Fruit fly (Drosophila melanogaster) whole organism, embryonic: ENCODE measurements around the gene CG46458.
A peak's percentile ranks its signal among the peaks of the same experiment; 100 is the strongest.

Experiments
- Antp ChIP-seq: fragments of 200-800 bp; sonication (Bioruptor generic); optimal IDR thresholded peaks from 3 replicates; lab custom pipeline; 2016; ENCODE audit warnings: missing biosample characterization, missing genetic modification characterization
- Awh ChIP-seq: fragments of 200-800 bp; sonication (Bioruptor generic); IDR thresholded peaks from 2 replicates; pipeline ENCODE4, ENCODE4 v1.3.6; 2022; ENCODE audit warnings: missing biosample characterization, missing genetic modification characterization
- Bdp1 ChIP-seq: fragments of 200-800 bp; sonication (Bioruptor generic); optimal IDR thresholded peaks from 3 replicates; lab custom pipeline; 2016; ENCODE audit warnings: missing biosample characterization, missing genetic modification characterization
- CG10431 ChIP-seq: fragments of 200-800 bp; sonication (Bioruptor generic); optimal IDR thresholded peaks from 3 replicates; lab custom pipeline; 2018; ENCODE audit warnings: missing biosample characterization, mild to moderate bottlenecking, missing genetic modification characterization
- CG15514 ChIP-seq: fragments of 200-800 bp; sonication (Bioruptor generic); optimal IDR thresholded peaks from 3 replicates; lab custom pipeline; 2017; ENCODE audit warnings: missing biosample characterization, missing genetic modification characterization, mild to moderate bottlenecking, moderate library complexity, missing genetic modification reagents
- CG15696 ChIP-seq: fragments of 200-800 bp; sonication (Bioruptor generic); optimal IDR thresholded peaks from 2 replicates; lab custom pipeline; 2019; ENCODE audit warnings: missing biosample characterization, mild to moderate bottlenecking, missing genetic modification characterization, moderate library complexity
- CG1602 ChIP-seq: fragments of 200-800 bp; sonication (Bioruptor generic); optimal IDR thresholded peaks from 3 replicates; lab custom pipeline; 2016; ENCODE audit warnings: missing biosample characterization, missing genetic modification characterization
- CG17385 ChIP-seq: fragments of 200-800 bp; sonication (Bioruptor generic); optimal IDR thresholded peaks from 3 replicates; lab custom pipeline; 2018; ENCODE audit warnings: missing biosample characterization, mild to moderate bottlenecking, missing genetic modification characterization
- CG1792 ChIP-seq: fragments of 200-800 bp; sonication (Bioruptor generic); optimal IDR thresholded peaks from 2 replicates; lab custom pipeline; 2016; ENCODE audit warnings: missing biosample characterization, missing genetic modification characterization
- CG18011 ChIP-seq: fragments of 200-800 bp; sonication (Bioruptor generic); optimal IDR thresholded peaks from 2 replicates; lab custom pipeline; 2017; ENCODE audit warnings: missing biosample characterization, missing genetic modification characterization, mild to moderate bottlenecking, moderate library complexity, missing genotype
- CG30403 ChIP-seq: fragments of 200-800 bp; sonication (Bioruptor generic); optimal IDR thresholded peaks from 3 replicates; lab custom pipeline; 2016; ENCODE audit warnings: missing biosample characterization, missing genetic modification characterization
- CG31365 ChIP-seq: fragments of 200-800 bp; sonication (Bioruptor generic); optimal IDR thresholded peaks from 2 replicates; lab custom pipeline; 2018; ENCODE audit warnings: missing biosample characterization, mild to moderate bottlenecking, missing genetic modification characterization
- CG3163 ChIP-seq: fragments of 200-800 bp; sonication (Bioruptor generic); optimal IDR thresholded peaks from 3 replicates; lab custom pipeline; 2016; ENCODE audit warnings: missing biosample characterization, missing genetic modification characterization
- CG32532 ChIP-seq: fragments of 200-800 bp; sonication (Bioruptor generic); IDR thresholded peaks from 2 replicates; pipeline ENCODE4 v1.3.6; 2022; ENCODE audit warnings: missing biosample characterization, missing genetic modification characterization
- CG33213 ChIP-seq: fragments of 200-800 bp; sonication (Bioruptor generic); optimal IDR thresholded peaks from 3 replicates; lab custom pipeline; 2016; ENCODE audit warnings: missing biosample characterization, missing genetic modification characterization
- CG42726 ChIP-seq: fragments of 200-800 bp; sonication (Bioruptor generic); IDR thresholded peaks from 2 replicates; pipeline ENCODE4 v1.3.6; 2022; ENCODE audit warnings: missing biosample characterization, missing genetic modification characterization; ENCODE audit not compliant: partially characterized antibody
- CG4730 ChIP-seq: fragments of 200-800 bp; sonication (Bioruptor generic); IDR thresholded peaks from 2 replicates; pipeline ENCODE4 v1.3.6; 2022; ENCODE audit warnings: missing biosample characterization, missing genetic modification characterization
- CG5953 ChIP-seq: fragments of 200-800 bp; sonication (Bioruptor generic); IDR thresholded peaks from 2 replicates; pipeline ENCODE4 v1.3.6; 2022; ENCODE audit warnings: missing biosample characterization, missing genetic modification characterization
- CG6272 ChIP-seq: fragments of 200-800 bp; sonication (Bioruptor generic); IDR thresholded peaks from 2 replicates; pipeline ENCODE4 v1.3.6; 2022; ENCODE audit warnings: missing biosample characterization, missing genetic modification characterization
- CG6854 ChIP-seq: fragments of 200-800 bp; sonication (Bioruptor generic); optimal IDR thresholded peaks from 3 replicates; lab custom pipeline; 2017; ENCODE audit warnings: missing biosample characterization, mild to moderate bottlenecking, missing genetic modification characterization
- CG8281 ChIP-seq: fragments of 200-800 bp; sonication (Bioruptor generic); optimal IDR thresholded peaks from 2 replicates; lab custom pipeline; 2018; ENCODE audit warnings: missing biosample characterization, mild to moderate bottlenecking, missing genetic modification characterization, moderate library complexity
- CG8924 ChIP-seq: fragments of 200-800 bp; optimal IDR thresholded peaks from 3 replicates; lab custom pipeline; 2019; ENCODE audit warnings: missing biosample characterization, mild to moderate bottlenecking, missing genetic modification characterization, moderate library complexity
- CG9932 ChIP-seq: fragments of 200-800 bp; sonication (Bioruptor generic); IDR thresholded peaks from 2 replicates; pipeline ENCODE4 v1.3.6; 2022; ENCODE audit warnings: missing biosample characterization, missing genetic modification characterization
- D19B ChIP-seq: fragments of 200-800 bp; sonication (Bioruptor generic); optimal IDR thresholded peaks from 2 replicates; lab custom pipeline; 2017; ENCODE audit warnings: missing biosample characterization, mild to moderate bottlenecking, missing genetic modification characterization
- Dbx ChIP-seq: fragments of 200-800 bp; sonication (Bioruptor generic); IDR thresholded peaks from 3 replicates; pipeline ENCODE4 v1.3.6; 2022; ENCODE audit warnings: missing biosample characterization, missing genetic modification characterization
- Doc2 ChIP-seq: fragments of 200-800 bp; sonication (Bioruptor generic); IDR thresholded peaks from 2 replicates; pipeline ENCODE4 v1.3.6; 2022; ENCODE audit warnings: missing biosample characterization, missing genetic modification characterization
- ERR ChIP-seq: fragments of 200-800 bp; sonication (Bioruptor generic); optimal IDR thresholded peaks from 2 replicates; lab custom pipeline; 2016; ENCODE audit warnings: missing biosample characterization, missing genetic modification characterization
- Lim3 ChIP-seq: fragments of 200-800 bp; sonication (Bioruptor generic); IDR thresholded peaks from 2 replicates; pipeline ENCODE4 v1.3.6; 2022; ENCODE audit warnings: missing biosample characterization, missing genetic modification characterization
- Nf-YA ChIP-seq: fragments of 200-800 bp; sonication (Bioruptor generic); IDR thresholded peaks from 2 replicates; pipeline ENCODE4 v1.3.6; 2022; ENCODE audit warnings: missing biosample characterization, missing genetic modification characterization
- Nf-YB ChIP-seq: fragments of 200-800 bp; sonication (Bioruptor generic); optimal IDR thresholded peaks from 3 replicates; lab custom pipeline; 2019; ENCODE audit warnings: missing biosample characterization, mild to moderate bottlenecking, missing genetic modification characterization, moderate library complexity
- Oli ChIP-seq: fragments of 200-800 bp; sonication (Bioruptor generic); optimal IDR thresholded peaks from 2 replicates; lab custom pipeline; 2018; ENCODE audit warnings: missing biosample characterization, mild to moderate bottlenecking, missing genetic modification characterization, moderate library complexity
- Scr ChIP-seq: fragments of 200-800 bp; sonication (Bioruptor generic); IDR thresholded peaks from 2 replicates; pipeline ENCODE4 v1.3.6; 2022; ENCODE audit warnings: missing biosample characterization, missing genetic modification characterization; ENCODE audit not compliant: partially characterized antibody
- Six4 ChIP-seq: fragments of 200-800 bp; sonication (Bioruptor generic); optimal IDR thresholded peaks from 2 replicates; lab custom pipeline; 2016; ENCODE audit warnings: missing biosample characterization, missing genetic modification characterization
- Vsx1 ChIP-seq: fragments of 200-800 bp; sonication (Bioruptor generic); optimal IDR thresholded peaks from 2 replicates; lab custom pipeline; 2017; ENCODE audit warnings: missing biosample characterization, mild to moderate bottlenecking, missing genetic modification characterization, missing genetic modification reagents
- caup ChIP-seq: fragments of 200-800 bp; sonication (Bioruptor generic); optimal IDR thresholded peaks from 3 replicates; lab custom pipeline; 2017; ENCODE audit warnings: missing biosample characterization, mild to moderate bottlenecking, missing genetic modification characterization, moderate library complexity; ENCODE audit not compliant: severe bottlenecking
- cg ChIP-seq: fragments of 200-800 bp; sonication (Bioruptor generic); optimal IDR thresholded peaks from 3 replicates; lab custom pipeline; 2019; ENCODE audit warnings: missing biosample characterization, mild to moderate bottlenecking, missing genetic modification characterization, moderate library complexity
- ci ChIP-seq: fragments of 200-800 bp; sonication (Bioruptor generic); IDR thresholded peaks from 3 replicates; pipeline ENCODE4 v1.3.6; 2022; ENCODE audit warnings: missing biosample characterization, missing genetic modification characterization
- dm ChIP-seq: fragments of 200-800 bp; sonication (Bioruptor generic); optimal IDR thresholded peaks from 3 replicates; lab custom pipeline; 2016; ENCODE audit warnings: missing biosample characterization, missing genetic modification characterization
- fd96Cb ChIP-seq: fragments of 200-800 bp; sonication (Bioruptor generic); optimal IDR thresholded peaks from 2 replicates; lab custom pipeline; 2018; ENCODE audit warnings: missing biosample characterization, mild to moderate bottlenecking, missing genetic modification characterization, moderate library complexity
- her ChIP-seq: fragments of 200-800 bp; sonication (Bioruptor generic); optimal IDR thresholded peaks from 2 replicates; lab custom pipeline; 2016; ENCODE audit warnings: missing biosample characterization, missing genetic modification characterization
- lilli ChIP-seq: fragments of 200-800 bp; sonication (Bioruptor generic); optimal IDR thresholded peaks from 3 replicates; lab custom pipeline; 2016; ENCODE audit warnings: missing biosample characterization, missing genetic modification characterization
- mld ChIP-seq: fragments of 200-800 bp; sonication (Bioruptor generic); IDR thresholded peaks from 3 replicates; pipeline ENCODE4 v1.3.6; 2022; ENCODE audit warnings: missing biosample characterization, missing genetic modification characterization; ENCODE audit not compliant: partially characterized antibody
- rib ChIP-seq: fragments of 200-800 bp; sonication (Bioruptor generic); IDR thresholded peaks from 2 replicates; pipeline ENCODE4 v1.3.6; 2022; ENCODE audit warnings: missing biosample characterization, missing genetic modification characterization
- sd ChIP-seq: fragments of 200-800 bp; sonication (Bioruptor generic); optimal IDR thresholded peaks from 3 replicates; lab custom pipeline; 2018; ENCODE audit warnings: missing biosample characterization, mild to moderate bottlenecking, missing genetic modification characterization, moderate library complexity
- sna ChIP-seq: fragments of 200-800 bp; sonication (Bioruptor generic); IDR thresholded peaks from 2 replicates; pipeline ENCODE4 v1.3.6; 2022; ENCODE audit warnings: missing biosample characterization, missing genetic modification characterization; ENCODE audit not compliant: partially characterized antibody
- sob ChIP-seq: fragments of 200-800 bp; sonication (Bioruptor generic); IDR thresholded peaks from 2 replicates; pipeline ENCODE4 v1.3.6; 2022; ENCODE audit warnings: missing biosample characterization, missing genetic modification characterization
- tio ChIP-seq: fragments of 200-800 bp; sonication (Bioruptor generic); optimal IDR thresholded peaks from 2 replicates; lab custom pipeline; 2017; ENCODE audit warnings: missing biosample characterization, missing genetic modification characterization, inconsistent platforms
- tll ChIP-seq, 2 experiments: fragments of 200-800 bp in 1 of 2; fragments of >200 bp in 1 of 2; sonication (Bioruptor generic) in 1 of 2; optimal IDR thresholded peaks; 2 replicates each; lab custom pipeline; 2017 to 2019; ENCODE audit warnings: missing biosample characterization in 2 of 2, missing genetic modification characterization in 2 of 2, mild to moderate bottlenecking in 1 of 2, moderate library complexity in 1 of 2
- unpg ChIP-seq: fragments of 200-800 bp; sonication (Bioruptor generic); optimal IDR thresholded peaks from 3 replicates; lab custom pipeline; 2018; ENCODE audit warnings: missing biosample characterization, mild to moderate bottlenecking, missing genetic modification characterization, moderate library complexity
- zfh1 ChIP-seq: fragments of 200-800 bp; sonication (Bioruptor generic); IDR thresholded peaks from 3 replicates; pipeline ENCODE4 v1.3.6; 2022; ENCODE audit warnings: missing biosample characterization, missing genetic modification characterization

Gene CG46458

dm6 chr3R:6919974-6920373 lies 38.2 kb downstream of the CG46458 start (continued):
- TF ChIP-seq CG17385, result peak; percentile 54
- peak; percentile 63; the same call in 1 of the 2 replicates for TF ChIP-seq CG32532 (GFP tag; lab: Robert Waterston, UW)
- no peak for TF ChIP-seq rib
- TF ChIP-seq sob (GFP tag; lab: Robert Waterston, UW), result peak; percentile 67
- TF ChIP-seq caup, result peak; percentile 42
- TF ChIP-seq CG18011 (GFP tag; lab: Kevin White, UChicago), result no peak
- peak; percentile 67 for TF ChIP-seq CG5953
- peak; percentile 39 for TF ChIP-seq Antp (GFP tag; lab: Kevin White, UChicago)
- TF ChIP-seq cg (GFP tag; lab: Kevin White, UChicago), result no peak
- TF ChIP-seq mld (GFP tag; lab: Robert Waterston, UW), result no peak
- no peak for TF ChIP-seq CG6854 (GFP tag; lab: Kevin White, UChicago)
- TF ChIP-seq CG3163 (GFP tag; lab: Kevin White, UChicago), result no peak
- peak; percentile 35 for TF ChIP-seq Nf-YB (GFP tag; lab: Kevin White, UChicago)
- peak; percentile 68 for TF ChIP-seq Oli (tag; lab: Kevin White, UChicago)
- TF ChIP-seq CG9932, result peak; percentile 59
- TF ChIP-seq Vsx1 (GFP tag; lab: Kevin White, UChicago), result no peak
- peak; percentile 80 for TF ChIP-seq zfh1 (GFP tag; lab: Robert Waterston, UW)
- no peak for TF ChIP-seq sd (tag; lab: Kevin White, UChicago)
- TF ChIP-seq tio, result peak; percentile 51
- 0 out of 2 replicates have a peak, but pooled peaks have one; percentile 23 for TF ChIP-seq Nf-YA (GFP tag; lab: Robert Waterston, UW)
- TF ChIP-seq Six4, result peak; percentile 45
- peak; percentile 22 for TF ChIP-seq dm (GFP tag; lab: Kevin White, UChicago)
- TF ChIP-seq CG31365, result no peak
- no peak for TF ChIP-seq Doc2 (GFP tag; lab: Robert Waterston, UW)
- TF ChIP-seq unpg (GFP tag; lab: Kevin White, UChicago), result peak; percentile 73
- TF ChIP-seq CG15696, result peak; percentile 39
- TF ChIP-seq CG42726, result no peak
- TF ChIP-seq Scr (GFP tag; lab: Robert Waterston, UW), result no peak
- TF ChIP-seq Bdp1 (GFP tag; lab: Kevin White, UChicago), result peak; percentile 15
- TF ChIP-seq sna (GFP tag; lab: Robert Waterston, UW), result no peak
- TF ChIP-seq ERR (GFP tag; lab: Kevin White, UChicago), result no peak
- peak; percentile 56 for TF ChIP-seq CG6272
- TF ChIP-seq ci (GFP tag; lab: Robert Waterston, UW), result peak; percentile 87
- TF ChIP-seq lilli (GFP tag; lab: Kevin White, UChicago), result peak; percentile 65
- TF ChIP-seq Awh (GFP tag; lab: Robert Waterston, UW), result peak; percentile 66
- TF ChIP-seq fd96Cb (tag; lab: Kevin White, UChicago), result peak; percentile 64
- TF ChIP-seq tll (GFP tag; optimal IDR thresholded peaks at IDR 0.05; lab: Kevin White, UChicago), result no peak
- peak; percentile 25 for TF ChIP-seq CG15514 (GFP tag; lab: Kevin White, UChicago)
- peak; percentile 15 for TF ChIP-seq CG8281 (tag; lab: Kevin White, UChicago)
- peak; percentile 52; the same call in 1 of the 2 replicates for TF ChIP-seq CG4730 (GFP tag; lab: Robert Waterston, UW)
- peak; percentile 7 for TF ChIP-seq D19B (GFP tag; lab: Kevin White, UChicago)
- peak; percentile 63 for TF ChIP-seq CG30403 (GFP tag; lab: Kevin White, UChicago)
- TF ChIP-seq CG1602 (GFP tag; lab: Kevin White, UChicago), result peak; percentile 48
- no peak for TF ChIP-seq Dbx
- no peak for TF ChIP-seq her
- TF ChIP-seq CG10431 (GFP tag; lab: Kevin White, UChicago), result no peak
- TF ChIP-seq CG8924 (tag; lab: Kevin White, UChicago), result peak; percentile 57
- peak; percentile 3 for TF ChIP-seq CG1792 (GFP tag; lab: Kevin White, UChicago)
- TF ChIP-seq Lim3 (GFP tag; lab: Robert Waterston, UW), result 0 out of 2 replicates have a peak, but pooled peaks have one; percentile 37
- peak; percentile 27 for TF ChIP-seq CG33213 (GFP tag; lab: Kevin White, UChicago)
